Worm (Caenorhabditis elegans) whole organism, young adult: ENCODE measurements around the gene srt-64.

Source experiments
- F22D6.2 ChIP-seq: sonication (generic microtip); optimal IDR thresholded peaks from 2 replicates; lab custom pipeline; 2016; ENCODE audit warnings: mild to moderate bottlenecking, missing genetic modification characterization, missing compliant biosample characterization
- K11D2.4 ChIP-seq: fragments of 200-800 bp; sonication (Bioruptor generic); IDR thresholded peaks from 2 replicates; pipeline ENCODE4 v1.3.6; 2022; ENCODE audit warnings: missing genetic modification reagents, missing genetic modification characterization, missing compliant biosample characterization
- T07F8.4 ChIP-seq: sonication (generic microtip); optimal IDR thresholded peaks from 2 replicates; lab custom pipeline; 2016; ENCODE audit warnings: mild to moderate bottlenecking, missing genetic modification characterization, moderate library complexity, missing compliant biosample characterization
- ZK185.1 ChIP-seq: sonication (generic microtip); optimal IDR thresholded peaks from 2 replicates; lab custom pipeline; 2016; ENCODE audit warnings: mild to moderate bottlenecking, missing genetic modification characterization, missing compliant biosample characterization; ENCODE audit not compliant: poor library complexity, severe bottlenecking
- attf-3 ChIP-seq: fragments of 200-800 bp; sonication (Bioruptor generic); conservative IDR thresholded peaks from 2 replicates; pipeline ENCODE4 v1.3.6; 2022; ENCODE audit warnings: missing genetic modification reagents, missing genetic modification characterization, missing compliant biosample characterization
- cebp-1 ChIP-seq, 2 experiments: fragments of 200-800 bp in 1 of 2; sonication (Bioruptor generic) in 1 of 2; sonication (generic microtip) in 1 of 2; IDR thresholded peaks in 1 of 2; optimal IDR thresholded peaks in 1 of 2; 2 replicates each; pipeline versions ENCODE4 v1.3.6 to Lab custom; 2017 to 2022; ENCODE audit warnings: missing compliant biosample characterization in 2 of 2, missing genetic modification characterization in 2 of 2, mild to moderate bottlenecking in 1 of 2, missing genetic modification reagents in 1 of 2, moderate library complexity in 1 of 2
- ceh-40 ChIP-seq: fragments of 200-800 bp; sonication (Bioruptor generic); IDR thresholded peaks from 2 replicates; pipeline ENCODE4 v1.3.6; 2022; ENCODE audit warnings: missing genetic modification characterization, missing compliant biosample characterization
- ceh-79 ChIP-seq: sonication (generic microtip); optimal IDR thresholded peaks from 2 replicates; lab custom pipeline; 2017; ENCODE audit warnings: mild to moderate bottlenecking, missing genetic modification characterization, missing compliant biosample characterization
- dpl-1 ChIP-seq: fragments of 150-350 bp; optimal IDR thresholded peaks from 2 replicates; lab custom pipeline; 2014; ENCODE audit warnings: missing biosample characterization, missing genetic modification reagents, missing genetic modification characterization
- efl-1 ChIP-seq: fragments of 150-350 bp; optimal IDR thresholded peaks from 2 replicates; lab custom pipeline; 2014; ENCODE audit warnings: missing biosample characterization, missing genetic modification reagents, missing genetic modification characterization
- fkh-3 ChIP-seq: sonication (generic microtip); optimal IDR thresholded peaks from 2 replicates; lab custom pipeline; 2016; ENCODE audit warnings: mild to moderate bottlenecking, missing genetic modification characterization, missing compliant biosample characterization
- him-1 ChIP-seq: sonication (generic microtip); optimal IDR thresholded peaks from 2 replicates; lab custom pipeline; 2016; ENCODE audit warnings: missing genotype, missing genetic modification reagents, missing genetic modification characterization, missing compliant biosample characterization
- let-607 ChIP-seq, 2 experiments: fragments of 200-800 bp in 1 of 2; sonication (Bioruptor generic) in 1 of 2; sonication (generic microtip) in 1 of 2; optimal IDR thresholded peaks; 2 replicates each; lab custom pipeline; 2016 to 2018; ENCODE audit warnings: mild to moderate bottlenecking in 2 of 2, missing compliant biosample characterization in 2 of 2, missing genetic modification characterization in 2 of 2, moderate library complexity in 2 of 2, missing genotype in 1 of 2
- lin-35 ChIP-seq, 3 experiments: fragments of 150-350 bp in 2 of 3; sonication (generic microtip) in 1 of 3; optimal IDR thresholded peaks; 2 replicates each; lab custom pipeline; 2014 to 2018; ENCODE audit warnings: missing biosample characterization in 3 of 3, missing genetic modification characterization in 3 of 3, missing genetic modification reagents in 3 of 3
- lin-40 ChIP-seq: sonication (generic microtip); optimal IDR thresholded peaks from 2 replicates; lab custom pipeline; 2016; ENCODE audit warnings: missing genetic modification characterization, mild to moderate bottlenecking, missing compliant biosample characterization, missing genotype, missing genetic modification reagents
- lin-54 ChIP-seq: fragments of 200-800 bp; sonication (Bioruptor generic); optimal IDR thresholded peaks from 2 replicates; lab custom pipeline; 2018; ENCODE audit warnings: mild to moderate bottlenecking, missing genetic modification characterization, missing compliant biosample characterization
- lsl-1 ChIP-seq: fragments of 200-800 bp; sonication (Bioruptor generic); optimal IDR thresholded peaks from 2 replicates; lab custom pipeline; 2018; ENCODE audit warnings: mild to moderate bottlenecking, missing genetic modification characterization, moderate library complexity, missing compliant biosample characterization
- lsy-27 ChIP-seq: sonication (generic microtip); optimal IDR thresholded peaks from 2 replicates; lab custom pipeline; 2017; ENCODE audit warnings: missing genetic modification characterization, mild to moderate bottlenecking, missing compliant biosample characterization, antibody characterized with exemption, missing genotype, borderline replicate concordance; ENCODE audit not compliant: insufficient read depth
- madf-6 ChIP-seq: fragments of 200-800 bp; sonication (Bioruptor generic); IDR thresholded peaks from 2 replicates; pipeline ENCODE4 v1.3.6; 2022; ENCODE audit warnings: missing genetic modification reagents, missing genetic modification characterization, missing compliant biosample characterization
- mcd-1 ChIP-seq: fragments of 200-800 bp; sonication (Bioruptor generic); IDR thresholded peaks from 2 replicates; pipeline ENCODE4 v1.3.6; 2022; ENCODE audit warnings: missing genetic modification reagents, missing genetic modification characterization, missing compliant biosample characterization
- nfya-2 ChIP-seq: fragments of 200-800 bp; sonication (Bioruptor generic); IDR thresholded peaks from 2 replicates; pipeline ENCODE4 v1.3.6; 2022; ENCODE audit warnings: missing genetic modification reagents, missing genetic modification characterization, missing compliant biosample characterization
- nfyb-1 ChIP-seq: fragments of 200-800 bp; sonication (Bioruptor generic); IDR thresholded peaks from 2 replicates; pipeline ENCODE4 v1.3.6; 2022; ENCODE audit warnings: missing genetic modification reagents, missing genetic modification characterization, missing compliant biosample characterization
- nhr-120 ChIP-seq: fragments of 200-800 bp; sonication (Bioruptor generic); IDR thresholded peaks from 2 replicates; pipeline ENCODE4 v1.3.6; 2022; ENCODE audit warnings: missing genetic modification characterization, missing compliant biosample characterization
- nhr-90 ChIP-seq: sonication (generic microtip); optimal IDR thresholded peaks from 2 replicates; lab custom pipeline; 2016; ENCODE audit warnings: missing genotype, mild to moderate bottlenecking, missing genetic modification characterization, missing compliant biosample characterization
- pha-4 ChIP-seq: fragments of 150-350 bp; sonication (generic microtip); optimal IDR thresholded peaks from 2 replicates; lab custom pipeline; 2014; ENCODE audit warnings: missing biosample characterization, missing genetic modification reagents, missing genetic modification characterization
- unc-130 ChIP-seq: sonication (generic microtip); optimal IDR thresholded peaks from 2 replicates; lab custom pipeline; 2016; ENCODE audit warnings: missing genetic modification reagents, missing genetic modification characterization, missing compliant biosample characterization
- unc-62 ChIP-seq: fragments of 150-350 bp; optimal IDR thresholded peaks from 2 replicates; lab custom pipeline; 2014; ENCODE audit warnings: missing biosample characterization, missing genetic modification reagents, missing genetic modification characterization
- xnd-1 ChIP-seq: sonication (generic microtip); optimal IDR thresholded peaks from 2 replicates; lab custom pipeline; 2016; ENCODE audit warnings: missing genotype, missing genetic modification reagents, missing genetic modification characterization, missing compliant biosample characterization
- zfh-2 ChIP-seq: fragments of 200-800 bp; sonication (Bioruptor generic); conservative IDR thresholded peaks from 2 replicates; pipeline ENCODE4 v1.3.6; 2022; ENCODE audit warnings: missing genetic modification reagents, missing genetic modification characterization, missing compliant biosample characterization
- ztf-18 ChIP-seq: sonication (generic microtip); optimal IDR thresholded peaks from 2 replicates; lab custom pipeline; 2016; ENCODE audit warnings: missing genotype, mild to moderate bottlenecking, missing genetic modification characterization, missing compliant biosample characterization
- ztf-3 ChIP-seq: fragments of 200-800 bp; sonication (Bioruptor generic); optimal IDR thresholded peaks from 2 replicates; lab custom pipeline; 2018; ENCODE audit warnings: mild to moderate bottlenecking, missing genetic modification characterization, missing compliant biosample characterization

Gene srt-64

DNA sequence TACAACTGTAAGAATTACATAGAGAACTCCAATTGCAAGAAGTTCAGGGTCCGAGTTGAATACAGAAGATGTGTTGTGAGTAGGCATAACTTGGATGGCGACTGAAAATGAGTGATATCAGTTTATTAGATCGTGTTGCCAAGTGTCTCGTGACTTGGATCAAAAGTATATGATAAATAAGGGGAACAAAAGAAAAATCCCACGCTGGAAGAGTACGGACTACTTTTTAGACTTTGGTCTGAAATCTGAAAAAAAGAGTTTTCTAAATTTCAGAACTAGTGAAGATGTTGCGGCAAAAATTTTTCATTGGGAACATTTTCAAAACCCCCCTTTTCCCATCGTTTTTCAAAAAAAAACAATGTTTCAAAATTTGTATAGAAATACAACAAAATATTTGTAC lies at the start of gene srt-64:
Gene srt-64 (minus strand): TSS at position 101 of the 400 bp plus-strand sequence.
- TF ChIP-seq zfh-2 (GFP tag; lab: Robert Waterston, UW) (no peak), unc-130 (GFP tag; lab: Kevin White, UChicago) (no peak), ZK185.1 (tag; lab: Kevin White, UChicago) (no peak), attf-3 (GFP tag; lab: Robert Waterston, UW) (no peak), ztf-3 (GFP tag; lab: Kevin White, UChicago) (no peak), F22D6.2 (no peak)
- TF ChIP-seq, all 124 proteins: peak for 0

DNA sequence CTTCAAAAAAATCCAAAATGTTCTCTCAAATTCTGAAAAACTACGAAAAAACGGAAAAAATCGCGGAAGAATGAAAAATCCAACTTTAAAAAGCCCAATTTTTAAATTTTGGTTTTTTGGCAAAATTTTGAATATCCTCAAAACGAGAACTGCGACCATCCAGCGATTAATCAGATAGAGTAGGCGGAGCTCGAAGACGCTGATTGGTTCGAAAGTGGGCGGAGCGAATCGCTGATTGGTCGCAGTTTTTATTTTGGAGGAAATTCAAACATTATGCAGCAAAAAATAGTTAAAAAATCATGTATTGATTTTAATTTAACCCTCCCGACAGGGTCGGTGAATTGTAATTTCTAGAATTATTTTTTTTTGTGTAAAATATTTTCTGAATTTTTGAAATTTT lies 44.2 kb upstream of the srt-64 start:
- no peak for TF ChIP-seq pha-4 (tag; lab: Kevin White, UChicago)
- TF ChIP-seq nfyb-1 (GFP tag; lab: Robert Waterston, UW) = peak; percentile 93
- TF ChIP-seq nfya-2 (GFP tag; lab: Robert Waterston, UW) = 0 out of 2 replicates have a peak, but pooled peaks have one; percentile 72

DNA sequence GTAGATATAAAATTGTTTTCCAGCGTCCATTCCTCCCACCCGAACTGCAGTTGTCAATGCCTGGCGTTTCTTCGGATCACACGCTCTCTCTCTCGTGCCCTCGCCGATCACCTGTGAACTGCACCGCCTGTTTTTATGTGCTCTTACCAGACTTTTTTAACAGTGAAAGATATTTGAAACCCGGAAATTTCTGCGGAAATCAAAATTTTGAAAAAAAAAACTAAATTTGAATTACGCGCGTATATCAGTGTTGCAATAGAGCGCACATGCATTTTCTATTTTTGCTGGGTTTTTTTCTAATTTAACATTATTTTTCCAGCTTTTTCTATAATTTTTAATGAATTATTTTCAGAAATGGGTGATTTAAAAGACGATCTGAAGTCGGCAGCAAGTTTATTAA lies 34.6 kb upstream of the srt-64 start, which contains the start of gene ttc-37:
Gene ttc-37 (plus strand): TSS at position 349 of the 400 bp plus-strand sequence.
- TF ChIP-seq ztf-18 (tag; lab: Kevin White, UChicago) (no peak), lin-40 (tag; lab: Kevin White, UChicago) (peak; percentile 13), lin-54 (GFP tag; lab: Kevin White, UChicago) (peak; percentile 95), let-607 (tag; optimal IDR thresholded peaks at IDR 0.05; lab: Kevin White, UChicago) (no peak), nhr-90 (tag; lab: Kevin White, UChicago) (no peak), pha-4 (tag; lab: Kevin White, UChicago) (no peak), K11D2.4 (GFP tag; lab: Robert Waterston, UW) (peak; percentile 61; the same call in 1 of the 2 replicates), dpl-1 (peak; percentile 66), him-1 (tag; lab: Kevin White, UChicago) (no peak), cebp-1 (GFP tag; IDR thresholded peaks at IDR 0.05; lab: Robert Waterston, UW) (no peak), cebp-1 (tag; optimal IDR thresholded peaks at IDR 0.05; lab: Kevin White, UChicago) (peak; percentile 16), efl-1 (GFP tag; lab: Kevin White, UChicago) (peak; percentile 71), mcd-1 (GFP tag; lab: Robert Waterston, UW) (peak; percentile 94), ceh-40 (GFP tag; lab: Robert Waterston, UW) (no peak), lin-35 (GFP tag; optimal IDR thresholded peaks at IDR 0.05; lab: Kevin White, UChicago) (peak; percentile 30 to 92 (median 44))

DNA sequence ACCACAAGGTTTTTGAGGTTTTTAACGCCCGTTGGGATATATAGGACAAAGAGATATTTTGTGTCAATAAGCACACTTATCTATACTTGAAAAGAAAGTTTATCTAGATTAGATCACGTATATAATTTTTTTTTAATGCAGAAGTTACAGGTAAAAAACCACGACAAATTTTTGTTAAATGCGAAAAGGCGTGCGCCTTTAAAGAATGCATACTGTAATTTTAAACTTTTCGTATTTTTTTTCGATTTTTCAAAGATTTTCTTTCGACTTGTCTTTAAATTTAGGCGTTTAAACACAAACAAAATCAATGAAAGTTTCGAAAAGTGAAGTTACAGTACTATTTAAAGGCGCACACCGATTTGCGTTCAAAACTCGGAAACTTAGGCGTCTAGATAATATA lies 34.2 kb upstream of the srt-64 start:
- TF ChIP-seq madf-6 (GFP tag; lab: Robert Waterston, UW) (peak; percentile 54; the same call in 1 of the 2 replicates), ceh-79 (tag; lab: Kevin White, UChicago) (no peak), T07F8.4 (tag; lab: Kevin White, UChicago) (no peak), nhr-120 (GFP tag; lab: Robert Waterston, UW) (no peak), fkh-3 (tag; lab: Kevin White, UChicago) (no peak), unc-62 (GFP tag; lab: Kevin White, UChicago) (no peak), xnd-1 (tag; lab: Kevin White, UChicago) (peak; percentile 45), lsy-27 (tag; lab: Kevin White, UChicago) (no peak), lsl-1 (GFP tag; lab: Kevin White, UChicago) (peak; percentile 63)
